Fruit fly (Drosophila melanogaster): ENCODE results near the gene CG14990.

- no peak for TF ChIP-seq tj (GFP tag; optimal IDR thresholded peaks at IDR 0.05)
- no peak for TF ChIP-seq kay (GFP tag; ENCODE audit: borderline replicate concordance)
- TF ChIP-seq CG1620 (GFP tag; optimal IDR thresholded peaks at IDR 0.05): no peak
Measured at dm6 chr3L:4141167-4141566, 48.2 kb downstream of the CG14990 start, which contains the start of gene Akh.

All from whole organism, adult.